Worm (Caenorhabditis elegans): ENCODE data around the gene glod-4.

Gene glod-4

DNA sequence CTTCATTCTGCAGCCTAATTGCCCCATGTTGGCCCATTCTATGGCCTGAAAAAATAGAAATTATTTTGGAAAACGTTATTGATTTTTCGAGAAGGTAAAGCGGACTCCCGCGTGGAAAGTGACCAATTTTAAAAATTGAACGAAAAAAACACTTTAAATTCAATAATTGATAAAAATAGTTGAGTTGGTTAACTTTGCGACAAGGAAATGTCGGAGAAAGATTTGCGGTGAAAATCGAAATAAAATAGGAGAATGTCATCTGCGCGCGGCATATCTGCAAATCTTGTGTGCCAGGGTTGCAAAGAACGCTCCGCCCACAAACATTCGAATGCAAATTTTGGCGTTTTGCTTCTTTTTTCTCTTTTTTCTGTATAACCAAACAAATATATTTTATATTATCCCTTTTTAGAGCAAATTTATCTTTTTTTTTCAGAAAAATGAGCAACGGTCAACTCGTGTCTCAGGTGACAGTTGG is 17.5 kb downstream of the glod-4 start, which contains the start of the genes rnf-121 and C16C10.4 (continued):
- TF ChIP-seq dmd-4 (tag; optimal IDR thresholded peaks at IDR 0.05; ENCODE audit: borderline replicate concordance) (peak; percentile 77), unc-3 (GFP tag; conservative IDR thresholded peaks at IDR 0.05) (peak; percentile 85), unc-3 (tag; optimal IDR thresholded peaks at IDR 0.05) (peak; percentile 91), fax-1 (tag; optimal IDR thresholded peaks at IDR 0.05) (peak; percentile 94), sdc-2 (tag; optimal IDR thresholded peaks at IDR 0.05) (peak; percentile 82), sox-2 (GFP tag; IDR thresholded peaks at IDR 0.05) (0 out of 2 replicates have a peak, but pooled peaks have one; percentile 29), mec-3 (tag; optimal IDR thresholded peaks at IDR 0.05; ENCODE audit: borderline replicate concordance) (no peak), syd-9 (tag; optimal IDR thresholded peaks at IDR 0.05) (peak; percentile 92), F13H6.1 (tag; optimal IDR thresholded peaks at IDR 0.05) (peak; percentile 84), eyg-1 (tag; optimal IDR thresholded peaks at IDR 0.05) (peak; percentile 85), Y22D7AL.16 (tag; optimal IDR thresholded peaks at IDR 0.05) (peak; percentile 83), ceh-6 (GFP tag; optimal IDR thresholded peaks at IDR 0.05) (peak; percentile 85), K02D7.2 (tag; optimal IDR thresholded peaks at IDR 0.05) (peak; percentile 93), fkh-6 (tag; optimal IDR thresholded peaks at IDR 0.05) (peak; percentile 89), unc-86 (tag; optimal IDR thresholded peaks at IDR 0.05) (peak; percentile 93), hlh-30 (tag; optimal IDR thresholded peaks at IDR 0.05; ENCODE audit: insufficient read depth) (peak; percentile 23), odd-2 (tag; optimal IDR thresholded peaks at IDR 0.05) (peak; percentile 87), C38D4.7 (GFP tag; optimal IDR thresholded peaks at IDR 0.05) (peak; percentile 90), hlh-8 (tag; optimal IDR thresholded peaks at IDR 0.05) (peak; percentile 94), dve-1 (tag; optimal IDR thresholded peaks at IDR 0.05) (peak; percentile 65), ceh-48 (tag; optimal IDR thresholded peaks at IDR 0.05) (peak; percentile 76), pax-1 (tag; optimal IDR thresholded peaks at IDR 0.05) (no peak), ceh-24 (tag; optimal IDR thresholded peaks at IDR 0.05) (peak; percentile 82), ref-2 (tag; optimal IDR thresholded peaks at IDR 0.05) (peak; percentile 94), ceh-22 (tag; optimal IDR thresholded peaks at IDR 0.05) (peak; percentile 63), ets-4 (tag; optimal IDR thresholded peaks at IDR 0.05) (peak; percentile 69), fkh-10 (GFP tag; optimal IDR thresholded peaks at IDR 0.05) (peak; percentile 64), pros-1 (tag; optimal IDR thresholded peaks at IDR 0.05) (peak; percentile 11), ztf-16 (tag; optimal IDR thresholded peaks at IDR 0.05) (peak; percentile 88), nhr-11 (tag; optimal IDR thresholded peaks at IDR 0.05) (no peak), pha-4 (tag; optimal IDR thresholded peaks at IDR 0.05) (no peak), hlh-6 (tag; optimal IDR thresholded peaks at IDR 0.05) (peak; percentile 85), pha-2 (tag; optimal IDR thresholded peaks at IDR 0.05) (peak; percentile 92), ceh-14 (tag; optimal IDR thresholded peaks at IDR 0.05) (peak; percentile 95), hlh-13 (GFP tag; optimal IDR thresholded peaks at IDR 0.05) (peak; percentile 71), npax-4 (tag; optimal IDR thresholded peaks at IDR 0.05) (peak; percentile 82), elt-4 (tag; optimal IDR thresholded peaks at IDR 0.05) (no peak), unc-55 (GFP tag; optimal IDR thresholded peaks at IDR 0.05) (no peak), madf-2 (tag; optimal IDR thresholded peaks at IDR 0.05) (peak; percentile 89), lin-11 (tag; optimal IDR thresholded peaks at IDR 0.05) (peak; percentile 82), nfya-1 (tag; optimal IDR thresholded peaks at IDR 0.05) (peak; percentile 92), rnt-1 (tag; optimal IDR thresholded peaks at IDR 0.05) (peak; percentile 93), pat-9 (tag; optimal IDR thresholded peaks at IDR 0.05) (peak; percentile 90)

DNA sequence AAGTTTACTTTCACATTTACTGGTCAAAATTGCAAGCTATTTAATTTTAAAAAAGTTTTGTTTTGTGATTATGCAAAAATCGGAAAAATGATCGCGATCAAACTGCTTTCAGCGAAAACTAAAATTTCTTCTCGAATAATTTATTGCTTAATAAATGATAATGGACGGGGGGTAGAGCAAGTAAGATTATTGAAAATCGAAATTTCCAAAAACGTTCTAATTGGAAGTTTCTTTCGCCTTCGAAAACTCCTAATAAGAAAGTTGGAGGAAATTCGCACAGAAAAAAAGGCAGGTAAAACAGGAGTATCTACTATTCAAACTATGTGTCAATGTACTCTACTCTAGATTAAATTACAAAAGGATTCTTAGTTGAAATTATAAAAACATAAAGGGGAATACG is 18.8 kb downstream of the glod-4 start:
- no peak for TF ChIP-seq sdc-2 (tag; optimal IDR thresholded peaks at IDR 0.05)
- no peak for TF ChIP-seq madf-2 (tag; optimal IDR thresholded peaks at IDR 0.05)
